Worm (Caenorhabditis elegans) whole organism, mixed stage, embryonic: Measurements from ENCODE around the gene C06A1.3.

Experiments used
- M03D4.4 ChIP-seq: sonication (generic microtip); optimal IDR thresholded peaks from 2 replicates; lab custom pipeline; 2017; ENCODE audit warnings: mild to moderate bottlenecking, missing genetic modification characterization, missing compliant biosample characterization
- bed-3 ChIP-seq: fragments of 200-800 bp; sonication (Bioruptor generic); optimal IDR thresholded peaks from 3 replicates; lab custom pipeline; 2018; ENCODE audit warnings: mild to moderate bottlenecking, missing genetic modification characterization, moderate library complexity, missing compliant biosample characterization
- blmp-1 ChIP-seq: fragments of 150-350 bp; optimal IDR thresholded peaks from 2 replicates; lab custom pipeline; 2014; ENCODE audit warnings: missing biosample characterization, missing genetic modification characterization
- ceh-43 ChIP-seq: fragments of 200-800 bp; sonication (Bioruptor generic); optimal IDR thresholded peaks from 2 replicates; lab custom pipeline; 2018; ENCODE audit warnings: mild to moderate bottlenecking, missing genetic modification characterization, moderate library complexity, missing compliant biosample characterization
- ceh-83 ChIP-seq: fragments of 200-800 bp; sonication (Bioruptor generic); optimal IDR thresholded peaks from 2 replicates; lab custom pipeline; 2018; ENCODE audit warnings: mild to moderate bottlenecking, missing genetic modification characterization, missing compliant biosample characterization
- ces-1 ChIP-seq: fragments of 150-350 bp; optimal IDR thresholded peaks from 2 replicates; lab custom pipeline; 2014; ENCODE audit warnings: missing biosample characterization, missing genetic modification reagents, missing genetic modification characterization
- cnd-1 ChIP-seq: fragments of 200-800 bp; sonication (Bioruptor generic); optimal IDR thresholded peaks from 2 replicates; lab custom pipeline; 2018; ENCODE audit warnings: mild to moderate bottlenecking, missing genetic modification characterization, missing compliant biosample characterization
- elt-1 ChIP-seq: sonication (generic microtip); optimal IDR thresholded peaks from 2 replicates; lab custom pipeline; 2017; ENCODE audit warnings: missing genetic modification characterization, mild to moderate bottlenecking, missing compliant biosample characterization, antibody characterized with exemption, moderate library complexity, borderline replicate concordance; ENCODE audit not compliant: insufficient read depth
- elt-3 ChIP-seq: fragments of 150-350 bp; optimal IDR thresholded peaks from 2 replicates; lab custom pipeline; 2014; ENCODE audit warnings: missing biosample characterization, missing genetic modification characterization
- flh-1 ChIP-seq: fragments of 200-800 bp; sonication (Bioruptor generic); optimal IDR thresholded peaks from 2 replicates; lab custom pipeline; 2018; ENCODE audit warnings: mild to moderate bottlenecking, missing genetic modification characterization, moderate library complexity, missing compliant biosample characterization
- ham-2 ChIP-seq: fragments of 200-800 bp; sonication (Bioruptor generic); optimal IDR thresholded peaks from 2 replicates; lab custom pipeline; 2018; ENCODE audit warnings: mild to moderate bottlenecking, missing genetic modification characterization, missing compliant biosample characterization
- hlh-1 ChIP-seq: fragments of 150-350 bp; optimal IDR thresholded peaks from 2 replicates; lab custom pipeline; 2014; ENCODE audit warnings: missing biosample characterization, missing genetic modification reagents, missing genetic modification characterization
- lin-13 ChIP-seq: fragments of 150-350 bp; optimal IDR thresholded peaks from 2 replicates; lab custom pipeline; 2014; ENCODE audit warnings: missing biosample characterization, missing genetic modification characterization
- lsy-2 ChIP-seq: fragments of 150-350 bp; optimal IDR thresholded peaks from 2 replicates; lab custom pipeline; 2014; ENCODE audit warnings: missing biosample characterization, missing genetic modification characterization
- mab-5 ChIP-seq: fragments of 150-350 bp; optimal IDR thresholded peaks from 2 replicates; lab custom pipeline; 2014; ENCODE audit warnings: missing biosample characterization, missing genetic modification characterization
- mep-1 ChIP-seq: fragments of 150-350 bp; optimal IDR thresholded peaks from 2 replicates; lab custom pipeline; 2017; ENCODE audit warnings: missing biosample characterization, missing genetic modification reagents, missing genetic modification characterization, inconsistent platforms
- mls-2 ChIP-seq: sonication (generic microtip); optimal IDR thresholded peaks from 2 replicates; lab custom pipeline; 2016; ENCODE audit warnings: mild to moderate bottlenecking, missing genetic modification characterization, moderate library complexity, missing compliant biosample characterization
- nhr-2 ChIP-seq: fragments of 150-350 bp; optimal IDR thresholded peaks from 2 replicates; lab custom pipeline; 2014; ENCODE audit warnings: missing biosample characterization, missing genetic modification characterization
- nhr-237 ChIP-seq: fragments of 150-350 bp; optimal IDR thresholded peaks from 2 replicates; lab custom pipeline; 2014; ENCODE audit warnings: missing biosample characterization, missing genetic modification characterization
- nhr-76 ChIP-seq: sonication (generic microtip); optimal IDR thresholded peaks from 2 replicates; lab custom pipeline; 2017; ENCODE audit warnings: missing biosample characterization, missing genetic modification characterization
- pha-4 ChIP-seq: fragments of 150-350 bp; optimal IDR thresholded peaks from 2 replicates; lab custom pipeline; 2018; ENCODE audit warnings: missing biosample characterization, missing genetic modification reagents, missing genetic modification characterization
- snpc-4 ChIP-seq: fragments of 150-350 bp; optimal IDR thresholded peaks from 2 replicates; lab custom pipeline; 2014; ENCODE audit warnings: missing biosample characterization, missing genetic modification characterization
- sptf-1 ChIP-seq: sonication (generic microtip); optimal IDR thresholded peaks from 2 replicates; lab custom pipeline; 2017; ENCODE audit warnings: mild to moderate bottlenecking, missing genetic modification characterization, moderate library complexity, missing compliant biosample characterization
- tbx-8 ChIP-seq: fragments of 200-800 bp; sonication (Bioruptor generic); optimal IDR thresholded peaks from 2 replicates; lab custom pipeline; 2018; ENCODE audit warnings: mild to moderate bottlenecking, missing genetic modification characterization, moderate library complexity, missing compliant biosample characterization
- unc-120 ChIP-seq: sonication (generic microtip); optimal IDR thresholded peaks from 2 replicates; lab custom pipeline; 2017; ENCODE audit warnings: missing genetic modification characterization, missing compliant biosample characterization; ENCODE audit not compliant: poor library complexity, severe bottlenecking
- unc-62 ChIP-seq: fragments of 150-350 bp; optimal IDR thresholded peaks from 2 replicates; lab custom pipeline; 2014; ENCODE audit warnings: missing biosample characterization, missing genetic modification reagents, missing genetic modification characterization
- zip-8 ChIP-seq: fragments of 150-350 bp; optimal IDR thresholded peaks from 2 replicates; lab custom pipeline; 2014; ENCODE audit warnings: missing biosample characterization, missing genetic modification characterization
- ztf-11 ChIP-seq: fragments of 150-350 bp; optimal IDR thresholded peaks from 2 replicates; lab custom pipeline; 2014; ENCODE audit warnings: missing biosample characterization, missing genetic modification characterization

C06A1.3 gene

ce11 chrII:10548778-10549671 is 23.0 kb upstream of the C06A1.3 start (continued):
- TF ChIP-seq sptf-1 (tag; lab: Kevin White, UChicago), result peak; percentile 68
- TF ChIP-seq ces-1 (GFP tag; lab: Kevin White, UChicago), result peak; percentile 70
- peak; percentile 85 for TF ChIP-seq pha-4 (tag; lab: Kevin White, UChicago)
- peak; percentile 74 for TF ChIP-seq ham-2 (GFP tag; lab: Kevin White, UChicago)
- no peak for TF ChIP-seq zip-8 (tag; lab: Kevin White, UChicago)
- TF ChIP-seq lin-13 (tag; lab: Kevin White, UChicago), result peak; percentile 67
- TF ChIP-seq, all 35 proteins: peak for 19

ce11 chrII:10550173-10550572 is 21.9 kb upstream of the C06A1.3 start:
- TF ChIP-seq M03D4.4 (tag; lab: Kevin White, UChicago) (no peak), ces-1 (GFP tag; lab: Kevin White, UChicago) (peak; percentile 13), lin-13 (tag; lab: Kevin White, UChicago) (no peak), snpc-4 (tag; lab: Kevin White, UChicago) (no peak), mep-1 (tag; lab: Kevin White, UChicago) (no peak), hlh-1 (tag; lab: Kevin White, UChicago) (no peak)

- no peak for TF ChIP-seq ham-2 (GFP tag; lab: Kevin White, UChicago)
- TF ChIP-seq mab-5 (tag; lab: Kevin White, UChicago), result no peak
- no peak for TF ChIP-seq nhr-2 (tag; lab: Kevin White, UChicago)
- TF ChIP-seq ztf-11 (tag; lab: Kevin White, UChicago), result no peak
- TF ChIP-seq cnd-1 (tag; lab: Kevin White, UChicago), result no peak
- TF ChIP-seq elt-1 (tag; lab: Kevin White, UChicago), result no peak
- TF ChIP-seq sptf-1 (tag; lab: Kevin White, UChicago), result no peak
- TF ChIP-seq mls-2 (tag; lab: Kevin White, UChicago), result no peak
- TF ChIP-seq flh-1 (GFP tag; lab: Kevin White, UChicago), result no peak
- TF ChIP-seq blmp-1 (tag; lab: Kevin White, UChicago), result no peak
- no peak for TF ChIP-seq bed-3 (GFP tag; lab: Kevin White, UChicago)
- no peak for TF ChIP-seq pha-4 (tag; lab: Kevin White, UChicago)
- no peak for TF ChIP-seq elt-3 (tag; lab: Kevin White, UChicago)
- no peak for TF ChIP-seq lsy-2 (tag; lab: Kevin White, UChicago)
- no peak for TF ChIP-seq ceh-43 (GFP tag; lab: Kevin White, UChicago)
Measured at ce11 chrII:10550872-10551647, 21.0 kb upstream of the C06A1.3 start.

ce11 chrII:10551985-10552736 is 19.9 kb upstream of the C06A1.3 start:
- no peak for TF ChIP-seq ceh-83 (GFP tag; lab: Kevin White, UChicago)
- peak; percentile 71 for TF ChIP-seq unc-120 (tag; lab: Kevin White, UChicago)
- peak; percentile 41 for TF ChIP-seq ham-2 (GFP tag; lab: Kevin White, UChicago)
- TF ChIP-seq mep-1 (tag; lab: Kevin White, UChicago), result peak; percentile 59
- TF ChIP-seq ces-1 (GFP tag; lab: Kevin White, UChicago), result peak; percentile 75
- TF ChIP-seq nhr-2 (tag; lab: Kevin White, UChicago), result peak; percentile 34
- peak; percentile 9 for TF ChIP-seq mls-2 (tag; lab: Kevin White, UChicago)
- TF ChIP-seq blmp-1 (tag; lab: Kevin White, UChicago), result peak; percentile 34
- TF ChIP-seq pha-4 (tag; lab: Kevin White, UChicago), result peak; percentile 23
- no peak for TF ChIP-seq elt-3 (tag; lab: Kevin White, UChicago)
- TF ChIP-seq unc-62 (GFP tag; lab: Kevin White, UChicago), result peak; percentile 32
- TF ChIP-seq tbx-8, result no peak
- TF ChIP-seq nhr-237 (tag; lab: Kevin White, UChicago), result peak; percentile 73
- peak; percentile 21 for TF ChIP-seq lsy-2 (tag; lab: Kevin White, UChicago)
- TF ChIP-seq elt-1 (tag; lab: Kevin White, UChicago), result peak; percentile 44
- TF ChIP-seq nhr-76, result no peak
- TF ChIP-seq hlh-1 (tag; lab: Kevin White, UChicago), result peak; percentile 49
